Worm (Caenorhabditis elegans): ENCODE data around the gene gldi-3.

- TF ChIP-seq pqm-1 (tag; optimal IDR thresholded peaks at IDR 0.05) (no peak), hlh-30 (tag; optimal IDR thresholded peaks at IDR 0.05; ENCODE audit: insufficient read depth) (no peak), ama-1 (optimal IDR thresholded peaks at IDR 0.05) (no peak), rnt-1 (tag; optimal IDR thresholded peaks at IDR 0.05) (no peak), nhr-11 (tag; optimal IDR thresholded peaks at IDR 0.05) (no peak), tbx-2 (tag; optimal IDR thresholded peaks at IDR 0.05) (no peak), nfya-1 (tag; optimal IDR thresholded peaks at IDR 0.05) (no peak), unc-86 (tag; optimal IDR thresholded peaks at IDR 0.05) (no peak), tbx-7 (tag; optimal IDR thresholded peaks at IDR 0.05) (no peak), fkh-10 (GFP tag; optimal IDR thresholded peaks at IDR 0.05) (no peak), pha-4 (tag; optimal IDR thresholded peaks at IDR 0.05) (no peak), pag-3 (tag; optimal IDR thresholded peaks at IDR 0.05; ENCODE audit: borderline replicate concordance) (no peak), zip-5 (tag; optimal IDR thresholded peaks at IDR 0.05) (no peak)
These were observed 4.7 kb downstream of the gldi-3 start for ce11 chrII:9275173-9275572.

Data from whole organism, late embryonic.